Fruit fly (Drosophila melanogaster) whole organism, prepupa: ENCODE results near the gene defl.

Experiments
- CG15336 ChIP-seq: fragments of 200-800 bp; sonication (Bioruptor generic); IDR thresholded peaks from 2 replicates; pipeline ENCODE4 v1.3.6; 2022; ENCODE audit warnings: missing biosample characterization, missing genetic modification characterization
- Gug ChIP-seq: fragments of 200-800 bp; sonication (Bioruptor generic); IDR thresholded peaks from 2 replicates; pipeline ENCODE4 v1.3.6; 2022; ENCODE audit warnings: missing biosample characterization, missing genetic modification characterization
- Hr39 ChIP-seq: fragments of 200-800 bp; sonication (Bioruptor generic); optimal IDR thresholded peaks from 2 replicates; lab custom pipeline; 2016; ENCODE audit warnings: missing biosample characterization, missing genetic modification characterization
- Lpt ChIP-seq: fragments of 200-800 bp; sonication (Bioruptor generic); optimal IDR thresholded peaks from 3 replicates; lab custom pipeline; 2016; ENCODE audit warnings: missing biosample characterization, missing genetic modification characterization
- spab ChIP-seq: fragments of 200-800 bp; sonication (Bioruptor generic); optimal IDR thresholded peaks from 2 replicates; lab custom pipeline; 2017; ENCODE audit warnings: missing biosample characterization, mild to moderate bottlenecking, missing genetic modification characterization, missing genetic modification reagents
- vri ChIP-seq: fragments of 200-800 bp; sonication (Bioruptor generic); optimal IDR thresholded peaks from 3 replicates; lab custom pipeline; 2016; ENCODE audit warnings: missing biosample characterization, mild to moderate bottlenecking, missing genetic modification characterization

DNA sequence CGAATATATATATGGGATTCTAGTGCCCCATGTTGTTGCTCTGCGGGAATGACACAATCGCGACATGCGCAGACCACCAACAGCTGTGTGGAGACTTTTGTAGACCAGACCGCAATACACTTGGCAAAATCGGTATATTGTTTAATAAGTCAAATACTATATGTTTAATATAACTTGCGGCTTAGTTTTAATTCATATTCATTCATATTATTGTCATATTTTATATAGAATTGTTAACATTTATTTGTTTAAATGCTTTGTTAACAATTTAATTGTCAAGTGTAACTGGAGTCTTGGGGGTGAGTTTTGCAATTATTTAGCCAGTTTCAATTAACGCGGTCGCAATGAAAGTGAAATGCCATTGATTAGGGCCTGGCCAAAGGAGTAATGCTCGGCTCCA lies 16.4 kb downstream of the defl start:
- TF ChIP-seq vri (GFP tag; lab: Kevin White, UChicago) (no peak), Lpt (GFP tag; lab: Kevin White, UChicago) (peak; percentile 16), Gug (GFP tag; lab: Robert Waterston, UW) (no peak), spab (no peak), Hr39 (GFP tag; lab: Kevin White, UChicago) (no peak), CG15336 (peak; percentile 52)
